Worm (Caenorhabditis elegans): ENCODE data around the gene ufd-2.

ce11 chrII:8071012-8071625, 8.6 kb downstream of the ufd-2 start:
- TF ChIP-seq him-1 (tag; optimal IDR thresholded peaks at IDR 0.05), result no peak
- TF ChIP-seq W03F9.2 (tag; optimal IDR thresholded peaks at IDR 0.05), result no peak
